Worm (Caenorhabditis elegans) whole organism, L1 larva: ENCODE results near the gene srt-15.

Experiments used
- C16A3.4 ChIP-seq: fragments of 150-350 bp; optimal IDR thresholded peaks from 2 replicates; lab custom pipeline; 2014; ENCODE audit warnings: missing biosample characterization, missing genetic modification characterization
- blmp-1 ChIP-seq: fragments of 150-350 bp; optimal IDR thresholded peaks from 2 replicates; lab custom pipeline; 2014; ENCODE audit warnings: missing biosample characterization, missing genetic modification characterization
- fkh-10 ChIP-seq: sonication (generic microtip); optimal IDR thresholded peaks from 2 replicates; lab custom pipeline; 2017; ENCODE audit warnings: missing biosample characterization, missing genetic modification reagents, missing genetic modification characterization
- lin-39 ChIP-seq: fragments of 150-350 bp; optimal IDR thresholded peaks from 2 replicates; lab custom pipeline; 2014; ENCODE audit warnings: missing biosample characterization, missing genetic modification reagents, missing genetic modification characterization
- mdl-1 ChIP-seq, 2 experiments: fragments of 150-350 bp; optimal IDR thresholded peaks; 2 replicates each; lab custom pipeline; 2014 to 2017; ENCODE audit warnings: missing biosample characterization in 2 of 2, missing genetic modification characterization in 2 of 2, inconsistent platforms in 1 of 2
- mef-2 ChIP-seq: fragments of 150-350 bp; optimal IDR thresholded peaks from 2 replicates; lab custom pipeline; 2014; ENCODE audit warnings: missing biosample characterization, missing genetic modification characterization
- mep-1 ChIP-seq: fragments of 150-350 bp; optimal IDR thresholded peaks from 2 replicates; lab custom pipeline; 2014; ENCODE audit warnings: missing biosample characterization, missing genetic modification characterization
- nhr-12 ChIP-seq: sonication (generic microtip); optimal IDR thresholded peaks from 2 replicates; lab custom pipeline; 2017; ENCODE audit warnings: missing biosample characterization, missing genetic modification characterization
- nhr-237 ChIP-seq: fragments of 150-350 bp; optimal IDR thresholded peaks from 2 replicates; lab custom pipeline; 2014; ENCODE audit warnings: missing biosample characterization, missing genetic modification characterization
- tbx-2 ChIP-seq: sonication (generic microtip); optimal IDR thresholded peaks from 2 replicates; lab custom pipeline; 2016; ENCODE audit warnings: missing genetic modification characterization, missing compliant biosample characterization
- unc-130 ChIP-seq: fragments of 150-350 bp; optimal IDR thresholded peaks from 2 replicates; lab custom pipeline; 2017; ENCODE audit warnings: missing biosample characterization, missing genetic modification characterization, inconsistent platforms

- TF ChIP-seq mep-1 (tag; lab: Kevin White, UChicago), result no peak
- TF ChIP-seq mdl-1 (tag; optimal IDR thresholded peaks at IDR 0.05; lab: Kevin White, UChicago), result no peak
- no peak for TF ChIP-seq tbx-2 (tag; lab: Kevin White, UChicago)
- TF ChIP-seq mef-2 (tag; lab: Kevin White, UChicago), result no peak
- no peak for TF ChIP-seq unc-130 (tag; lab: Kevin White, UChicago)
- TF ChIP-seq C16A3.4 (tag; lab: Kevin White, UChicago), result no peak
- no peak for TF ChIP-seq lin-39 (tag; lab: Kevin White, UChicago)
- TF ChIP-seq blmp-1 (tag; lab: Kevin White, UChicago), result no peak
- TF ChIP-seq nhr-12 (tag; lab: Kevin White, UChicago), result no peak
- no peak for TF ChIP-seq nhr-237 (tag; lab: Kevin White, UChicago)
- no peak for TF ChIP-seq fkh-10 (GFP tag; lab: Kevin White, UChicago)
These were observed 19.5 kb upstream of the srt-15 start, which contains the start of gene srt-7 for ce11 chrV:3081471-3081870.
